Fruit fly (Drosophila melanogaster) whole organism, adult: Measurements from ENCODE around the gene Npc2d.

Experiments used
- CG14711 ChIP-seq: fragments of 200-800 bp; sonication (Bioruptor generic); optimal IDR thresholded peaks from 2 replicates; lab custom pipeline; 2018; ENCODE audit warnings: missing biosample characterization, mild to moderate bottlenecking, missing genetic modification characterization, moderate library complexity
- Clk ChIP-seq: fragments of 200-800 bp; sonication (Bioruptor generic); optimal IDR thresholded peaks from 2 replicates; lab custom pipeline; 2017; ENCODE audit warnings: missing biosample characterization, missing genetic modification characterization

- TF ChIP-seq CG14711 (tag; lab: Kevin White, UChicago), result no peak
- no peak for TF ChIP-seq Clk (GFP tag; lab: Kevin White, UChicago)
Measured at dm6 chr3R:10039188-10039587, 16.7 kb downstream of the Npc2d start.
